Worm (Caenorhabditis elegans): Measurements from ENCODE around the gene gba-4.
"Not testable (repeated sequence)": the region's sequence is repeated elsewhere in the genome, so short reads cannot be mapped to it uniquely, and the experiment has no call there.

gba-4 gene

ce11 chrIV:5350480-5351193, at the start of gene gba-4:
TSS of gene gba-4 (minus strand) at chrIV:5350897.
- TF ChIP-seq daf-16 (GFP tag; optimal IDR thresholded peaks at IDR 0.05) = not testable (repeated sequence)
- TF ChIP-seq daf-16 (tag; optimal IDR thresholded peaks at IDR 0.05) (peak; percentile 40), dve-1 (tag; optimal IDR thresholded peaks at IDR 0.05; ENCODE audit: insufficient read depth) (peak; percentile 74), pqm-1 (tag; optimal IDR thresholded peaks at IDR 0.05) (peak; percentile 84), aha-1 (tag) (peak; percentile 83), hlh-11 (tag; optimal IDR thresholded peaks at IDR 0.05) (peak; percentile 30), dmd-6 (GFP tag; IDR thresholded peaks at IDR 0.05) (peak; percentile 62), nhr-28 (tag; optimal IDR thresholded peaks at IDR 0.05) (peak; percentile 35)

- TF ChIP-seq hif-1 (tag; optimal IDR thresholded peaks at IDR 0.05) (no peak), daf-8 (GFP tag; IDR thresholded peaks at IDR 0.05) (no peak), daf-19 (GFP tag; conservative IDR thresholded peaks at IDR 0.05) (no peak), fkh-10 (GFP tag; optimal IDR thresholded peaks at IDR 0.05) (no peak), attf-4 (tag; optimal IDR thresholded peaks at IDR 0.05) (no peak)
These were observed 46.8 kb upstream of the gba-4 start, which contains the start of gene ZK616.2 for ce11 chrIV:5397539-5397938. TSS of gene ZK616.2 (plus strand) at chrIV:5397839.

ce11 chrIV:5396769-5397168, 46.1 kb upstream of the gba-4 start, which contains the start of gene ZK616.3:
TSS of gene ZK616.3 (plus strand) at chrIV:5397069.
- no peak for TF ChIP-seq ces-1 (GFP tag; optimal IDR thresholded peaks at IDR 0.05)

- TF ChIP-seq ceh-28 (tag; optimal IDR thresholded peaks at IDR 0.05) (peak; percentile 44), F37D6.2 (tag; optimal IDR thresholded peaks at IDR 0.05) (peak; percentile 70), attf-4 (tag; optimal IDR thresholded peaks at IDR 0.05) (no peak), F44E2.7 (GFP tag; IDR thresholded peaks at IDR 0.05) (no peak), tra-1 (GFP tag; IDR thresholded peaks at IDR 0.05) (no peak), madf-5 (GFP tag; IDR thresholded peaks at IDR 0.05) (no peak), ztf-11 (tag; optimal IDR thresholded peaks at IDR 0.05) (no peak), gei-8 (GFP tag; optimal IDR thresholded peaks at IDR 0.05) (no peak), hmg-1.1 (GFP tag; IDR thresholded peaks at IDR 0.05) (peak; percentile 68), F10B5.3 (tag; optimal IDR thresholded peaks at IDR 0.05) (peak; percentile 47), ztf-7 (tag; optimal IDR thresholded peaks at IDR 0.05) (peak; percentile 64), pqm-1 (tag; optimal IDR thresholded peaks at IDR 0.05) (no peak), hlh-30 (tag; optimal IDR thresholded peaks at IDR 0.05; ENCODE audit: insufficient read depth) (peak; percentile 67), Y5F2A.4 (GFP tag; optimal IDR thresholded peaks at IDR 0.05) (no peak), skn-1 (tag; optimal IDR thresholded peaks at IDR 0.05) (no peak), F26F4.8 (GFP tag; conservative IDR thresholded peaks at IDR 0.05) (no peak), T26A8.4 (GFP tag; IDR thresholded peaks at IDR 0.05) (no peak), zfp-2 (tag; optimal IDR thresholded peaks at IDR 0.05) (no peak), nhr-28 (tag; optimal IDR thresholded peaks at IDR 0.05) (peak; percentile 28), daf-16 (GFP tag; optimal IDR thresholded peaks at IDR 0.05) (peak in 1 of 2 experiments; percentile 27), daf-16 (tag; optimal IDR thresholded peaks at IDR 0.05) (peak; percentile 44), mxl-3 (GFP tag; optimal IDR thresholded peaks at IDR 0.05) (no peak), ces-1 (GFP tag; optimal IDR thresholded peaks at IDR 0.05) (no peak), F49E8.2 (tag; optimal IDR thresholded peaks at IDR 0.05; ENCODE audit: borderline replicate concordance) (no peak), dpl-1 (GFP tag; optimal IDR thresholded peaks at IDR 0.05) (peak; percentile 86), sdz-12 (GFP tag; optimal IDR thresholded peaks at IDR 0.05) (no peak), ceh-62 (tag; optimal IDR thresholded peaks at IDR 0.05) (no peak), rbr-2 (tag; optimal IDR thresholded peaks at IDR 0.05) (peak; percentile 78), lin-38 (GFP tag; IDR thresholded peaks at IDR 0.05) (peak; percentile 84), nhr-6 (tag; optimal IDR thresholded peaks at IDR 0.05) (peak; percentile 37), lin-29 (GFP tag; IDR thresholded peaks at IDR 0.05) (no peak), Y105C5A.15 (GFP tag; IDR thresholded peaks at IDR 0.05) (no peak), lin-13 (GFP tag; optimal IDR thresholded peaks at IDR 0.05) (peak; percentile 63), dmd-9 (GFP tag; IDR thresholded peaks at IDR 0.05) (no peak), mxl-2 (GFP tag; conservative IDR thresholded peaks at IDR 0.05) (no peak), nhr-77 (tag; optimal IDR thresholded peaks at IDR 0.05) (peak; percentile 42), nhr-102 (tag; optimal IDR thresholded peaks at IDR 0.05) (peak; percentile 76)
These were observed 44.0 kb upstream of the gba-4 start, which contains the start of the genes perm-3 and swsn-6 for ce11 chrIV:5394687-5395086. TSS of gene perm-3 (minus strand) at chrIV:5394804. TSS of gene swsn-6 (plus strand) at chrIV:5395033.

All from whole organism, L4 larva.